Worm (Caenorhabditis elegans) whole organism, midembryonic: ENCODE results near the gene ghi-1.

ENCODE experiments used
- flt-1 ChIP-seq: fragments of 200-800 bp; sonication (Bioruptor generic); IDR thresholded peaks from 2 replicates; pipeline ENCODE4 v1.3.6; 2022; ENCODE audit warnings: missing genetic modification characterization, missing compliant biosample characterization
- med-1 ChIP-seq: sonication (generic microtip); optimal IDR thresholded peaks from 2 replicates; lab custom pipeline; 2017; ENCODE audit warnings: missing genetic modification characterization, mild to moderate bottlenecking, missing compliant biosample characterization, antibody characterized with exemption, missing genetic modification reagents; ENCODE audit not compliant: insufficient read depth
- ref-1 ChIP-seq: fragments of 200-800 bp; sonication (Bioruptor generic); conservative IDR thresholded peaks from 2 replicates; pipeline ENCODE4 v1.3.6; 2022; ENCODE audit warnings: missing genetic modification reagents, missing genetic modification characterization, missing compliant biosample characterization
- tab-1 ChIP-seq: fragments of 200-800 bp; sonication (Bioruptor generic); IDR thresholded peaks from 2 replicates; pipeline ENCODE4 v1.3.6; 2022; ENCODE audit warnings: missing genetic modification characterization, missing compliant biosample characterization
- ztf-23 ChIP-seq: fragments of 200-800 bp; sonication (Bioruptor generic); IDR thresholded peaks from 2 replicates; pipeline ENCODE4 v1.3.6; 2022; ENCODE audit warnings: missing genetic modification reagents, missing genetic modification characterization, missing compliant biosample characterization
- ztf-29 ChIP-seq: fragments of 200-800 bp; sonication (Bioruptor generic); IDR thresholded peaks from 2 replicates; pipeline ENCODE4 v1.3.6; 2022; ENCODE audit warnings: missing genetic modification reagents, missing genetic modification characterization, missing compliant biosample characterization

DNA sequence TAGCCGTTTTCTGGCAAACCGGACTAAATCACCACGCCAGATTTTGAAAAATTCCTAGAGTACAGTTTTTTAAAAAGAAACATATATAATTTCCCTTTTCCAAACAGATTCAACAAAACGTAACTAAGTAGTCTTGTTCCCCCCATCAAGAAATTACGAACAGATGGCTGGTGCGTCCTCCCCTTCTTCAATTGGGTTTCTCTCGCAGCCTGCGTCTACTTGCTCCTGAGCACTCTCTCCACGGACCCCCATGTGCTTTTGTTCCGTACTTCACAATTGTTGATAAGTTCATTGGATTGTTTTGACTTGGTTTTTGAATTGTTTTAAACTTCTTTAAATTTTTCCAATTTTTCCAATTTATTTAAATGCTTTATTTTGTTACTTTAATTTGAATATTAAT lies 41.5 kb downstream of the ghi-1 start:
- TF ChIP-seq flt-1 (GFP tag; lab: Robert Waterston, UW) (no peak), ztf-23 (GFP tag; lab: Robert Waterston, UW) (no peak), med-1 (GFP tag; lab: Kevin White, UChicago) (no peak), ztf-29 (GFP tag; lab: Robert Waterston, UW) (no peak), tab-1 (GFP tag; lab: Robert Waterston, UW) (no peak), ref-1 (GFP tag; lab: Robert Waterston, UW) (no peak)
